Fruit fly (Drosophila melanogaster) whole organism: ENCODE results near the gene Cals.

ENCODE experiments used
- psq ChIP-seq: fragments of >200 bp; optimal IDR thresholded peaks from 2 replicates; lab custom pipeline; 2017
- usp ChIP-seq: fragments of >200 bp; optimal IDR thresholded peaks from 2 replicates; lab custom pipeline; 2017; ENCODE audit warnings: missing biosample characterization, missing genetic modification characterization, mixed read lengths

DNA sequence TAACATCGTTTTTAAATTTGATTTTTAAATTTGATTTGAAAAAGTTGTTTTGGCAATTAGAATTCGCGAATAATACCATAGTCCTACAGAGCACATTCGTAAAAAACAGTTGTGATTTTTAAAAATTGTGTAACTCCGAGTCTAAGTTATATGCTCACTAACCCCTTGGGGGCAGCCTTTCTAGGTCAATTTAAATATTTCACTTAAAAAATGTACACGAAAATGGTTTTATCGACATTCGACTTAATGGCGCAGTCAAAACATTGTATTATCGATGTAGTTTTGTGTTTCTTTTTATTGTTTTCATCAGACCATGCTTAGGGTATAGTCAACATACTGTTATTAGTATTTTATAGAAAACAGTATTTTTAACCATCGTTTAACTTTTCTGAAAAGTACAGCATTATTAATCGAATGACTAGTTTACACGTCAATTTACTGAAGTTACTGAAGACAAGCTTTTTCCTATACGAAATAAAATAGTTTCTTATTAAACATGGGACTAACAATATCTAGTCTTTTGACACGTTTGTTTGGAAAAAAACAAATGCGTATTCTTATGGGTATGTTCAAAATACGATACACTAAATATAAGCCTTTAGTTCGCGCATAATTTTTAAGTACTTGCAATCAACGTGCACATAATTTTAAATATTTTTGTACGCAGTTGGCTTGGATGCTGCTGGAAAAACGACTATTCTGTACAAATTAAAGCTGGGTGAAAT, 774 bp upstream of the Cals start, which contains the start of gene Arf4:
- TF ChIP-seq psq (lab: Kevin White, UChicago): no peak
- no peak for TF ChIP-seq usp
